Worm (Caenorhabditis elegans) whole organism, late embryonic: ENCODE data around the gene T19D2.3.

Source experiments
- C38D4.7 ChIP-seq: fragments of 200-800 bp; sonication (Bioruptor generic); optimal IDR thresholded peaks from 2 replicates; lab custom pipeline; 2018; ENCODE audit warnings: mild to moderate bottlenecking, missing genetic modification characterization, moderate library complexity, missing compliant biosample characterization
- F13H6.1 ChIP-seq: sonication (generic microtip); optimal IDR thresholded peaks from 2 replicates; lab custom pipeline; 2016; ENCODE audit warnings: missing genetic modification characterization, missing compliant biosample characterization
- T23F11.4 ChIP-seq: fragments of 200-800 bp; sonication (Bioruptor generic); optimal IDR thresholded peaks from 2 replicates; lab custom pipeline; 2018; ENCODE audit warnings: mild to moderate bottlenecking, missing genetic modification characterization, missing compliant biosample characterization
- Y22D7AL.16 ChIP-seq: sonication (generic microtip); optimal IDR thresholded peaks from 2 replicates; lab custom pipeline; 2016; ENCODE audit warnings: missing genetic modification characterization, missing compliant biosample characterization
- ceh-18 ChIP-seq: sonication (generic microtip); optimal IDR thresholded peaks from 2 replicates; lab custom pipeline; 2016; ENCODE audit warnings: missing genetic modification characterization, missing compliant biosample characterization
- ceh-19 ChIP-seq: fragments of 200-800 bp; sonication (Bioruptor generic); optimal IDR thresholded peaks from 2 replicates; lab custom pipeline; 2018; ENCODE audit warnings: mild to moderate bottlenecking, missing genetic modification characterization, missing compliant biosample characterization
- ceh-2 ChIP-seq: sonication (generic microtip); optimal IDR thresholded peaks from 2 replicates; lab custom pipeline; 2016; ENCODE audit warnings: missing genotype, missing genetic modification characterization, missing compliant biosample characterization
- ceh-24 ChIP-seq: sonication (generic microtip); optimal IDR thresholded peaks from 2 replicates; lab custom pipeline; 2016; ENCODE audit warnings: mild to moderate bottlenecking, missing genetic modification characterization, missing compliant biosample characterization
- ceh-30 ChIP-seq: fragments of 150-350 bp; optimal IDR thresholded peaks from 2 replicates; lab custom pipeline; 2014; ENCODE audit warnings: missing biosample characterization, missing genetic modification characterization
- ceh-34 ChIP-seq: sonication (generic microtip); optimal IDR thresholded peaks from 2 replicates; lab custom pipeline; 2016; ENCODE audit warnings: mild to moderate bottlenecking, missing genetic modification characterization, missing compliant biosample characterization
- ceh-48 ChIP-seq: sonication (generic microtip); optimal IDR thresholded peaks from 2 replicates; lab custom pipeline; 2016; ENCODE audit warnings: missing genetic modification characterization, inconsistent platforms, missing compliant biosample characterization
- dmd-4 ChIP-seq: sonication (generic microtip); optimal IDR thresholded peaks from 2 replicates; lab custom pipeline; 2016; ENCODE audit warnings: borderline replicate concordance, missing genetic modification characterization, missing compliant biosample characterization
- dve-1 ChIP-seq: sonication (generic microtip); optimal IDR thresholded peaks from 2 replicates; lab custom pipeline; 2017; ENCODE audit warnings: antibody characterized with exemption, mild to moderate bottlenecking, missing genetic modification characterization, missing compliant biosample characterization
- elt-2 ChIP-seq: sonication (generic microtip); optimal IDR thresholded peaks from 2 replicates; lab custom pipeline; 2016; ENCODE audit warnings: missing genetic modification reagents, missing genetic modification characterization, missing compliant biosample characterization
- elt-4 ChIP-seq: sonication (generic microtip); optimal IDR thresholded peaks from 2 replicates; lab custom pipeline; 2016; ENCODE audit warnings: missing genetic modification characterization, missing compliant biosample characterization
- ets-4 ChIP-seq: sonication (generic microtip); optimal IDR thresholded peaks from 2 replicates; lab custom pipeline; 2016; ENCODE audit warnings: missing genetic modification characterization, missing compliant biosample characterization
- eyg-1 ChIP-seq: sonication (generic microtip); optimal IDR thresholded peaks from 2 replicates; lab custom pipeline; 2016; ENCODE audit warnings: missing genotype, missing genetic modification characterization, missing compliant biosample characterization
- hlh-13 ChIP-seq: fragments of 200-800 bp; sonication (Bioruptor generic); optimal IDR thresholded peaks from 2 replicates; lab custom pipeline; 2018; ENCODE audit warnings: mild to moderate bottlenecking, missing genetic modification characterization, missing compliant biosample characterization
- hlh-15 ChIP-seq: sonication (generic microtip); optimal IDR thresholded peaks from 2 replicates; lab custom pipeline; 2016; ENCODE audit warnings: missing genetic modification characterization, missing compliant biosample characterization
- hlh-6 ChIP-seq: sonication (generic microtip); optimal IDR thresholded peaks from 2 replicates; lab custom pipeline; 2016; ENCODE audit warnings: missing genotype, missing genetic modification characterization, missing compliant biosample characterization
- hlh-8 ChIP-seq: sonication (generic microtip); optimal IDR thresholded peaks from 2 replicates; lab custom pipeline; 2016; ENCODE audit warnings: missing genotype, missing genetic modification characterization, missing compliant biosample characterization
- madf-2 ChIP-seq: sonication (generic microtip); optimal IDR thresholded peaks from 2 replicates; lab custom pipeline; 2017; ENCODE audit warnings: missing genetic modification characterization, missing compliant biosample characterization
- nfya-1 ChIP-seq: sonication (generic microtip); optimal IDR thresholded peaks from 2 replicates; lab custom pipeline; 2017; ENCODE audit warnings: missing genetic modification characterization, mild to moderate bottlenecking, missing compliant biosample characterization, antibody characterized with exemption, moderate library complexity
- nhr-11 ChIP-seq: fragments of 150-350 bp; optimal IDR thresholded peaks from 2 replicates; lab custom pipeline; 2014; ENCODE audit warnings: missing biosample characterization, missing genetic modification characterization
- pat-9 ChIP-seq: fragments of 200-800 bp; sonication (Bioruptor generic); optimal IDR thresholded peaks from 2 replicates; lab custom pipeline; 2018; ENCODE audit warnings: mild to moderate bottlenecking, missing genetic modification characterization, moderate library complexity, missing compliant biosample characterization
- pqm-1 ChIP-seq: sonication (generic microtip); optimal IDR thresholded peaks from 2 replicates; lab custom pipeline; 2016; ENCODE audit warnings: missing genetic modification characterization, missing compliant biosample characterization
- sdc-2 ChIP-seq: sonication (generic microtip); optimal IDR thresholded peaks from 2 replicates; lab custom pipeline; 2016; ENCODE audit warnings: missing genotype, missing genetic modification characterization, missing compliant biosample characterization
- sox-2 ChIP-seq: fragments of 200-800 bp; sonication (Bioruptor generic); IDR thresholded peaks from 2 replicates; pipeline ENCODE4 v1.3.6; 2022; ENCODE audit warnings: missing genetic modification reagents, missing genetic modification characterization, missing compliant biosample characterization
- sox-4 ChIP-seq: sonication (generic microtip); optimal IDR thresholded peaks from 2 replicates; lab custom pipeline; 2017; ENCODE audit warnings: mild to moderate bottlenecking, missing genetic modification characterization, inconsistent platforms, missing compliant biosample characterization
- syd-9 ChIP-seq: sonication (generic microtip); optimal IDR thresholded peaks from 2 replicates; lab custom pipeline; 2016; ENCODE audit warnings: mild to moderate bottlenecking, missing genetic modification characterization, moderate library complexity, missing compliant biosample characterization
- tbx-7 ChIP-seq: sonication (generic microtip); optimal IDR thresholded peaks from 2 replicates; lab custom pipeline; 2016; ENCODE audit warnings: missing genotype, missing genetic modification characterization, missing compliant biosample characterization
- ttx-3 ChIP-seq: sonication (generic microtip); optimal IDR thresholded peaks from 2 replicates; lab custom pipeline; 2016; ENCODE audit warnings: missing genetic modification reagents, missing genetic modification characterization, missing compliant biosample characterization
- unc-86 ChIP-seq: sonication (generic microtip); optimal IDR thresholded peaks from 2 replicates; lab custom pipeline; 2016; ENCODE audit warnings: missing genetic modification characterization, missing compliant biosample characterization
- zip-5 ChIP-seq: sonication (generic microtip); optimal IDR thresholded peaks from 2 replicates; lab custom pipeline; 2016; ENCODE audit warnings: missing genetic modification characterization, missing compliant biosample characterization

T19D2.3 gene

ce11 chrX:3914273-3914672 lies 24.8 kb upstream of the T19D2.3 start (continued):
- TF ChIP-seq ets-4 (tag; lab: Kevin White, UChicago) (no peak), hlh-15 (tag; lab: Kevin White, UChicago) (no peak), sdc-2 (tag; lab: Kevin White, UChicago) (peak; percentile 74), ttx-3 (tag; lab: Kevin White, UChicago) (peak; percentile 53), syd-9 (tag; lab: Kevin White, UChicago) (peak; percentile 17), T23F11.4 (no peak), dmd-4 (no peak)

- TF ChIP-seq ceh-34 (tag; lab: Kevin White, UChicago) (no peak), dve-1 (tag; lab: Kevin White, UChicago) (no peak), elt-2 (no peak), pqm-1 (tag; lab: Kevin White, UChicago) (no peak), elt-4 (tag; lab: Kevin White, UChicago) (no peak)
Observed at ce11 chrX:3915748-3916147, 23.3 kb upstream of the T19D2.3 start, which contains the start of gene idpp-9. Gene idpp-9, minus strand, starts transcription at chrX:3915848.

- no peak for TF ChIP-seq unc-86 (tag; lab: Kevin White, UChicago)
- no peak for TF ChIP-seq syd-9 (tag; lab: Kevin White, UChicago)
- no peak for TF ChIP-seq ceh-48 (tag; lab: Kevin White, UChicago)
Observed at ce11 chrX:3917013-3917412, 22.0 kb upstream of the T19D2.3 start, which contains the start of gene T22B2.3. Gene T22B2.3, plus strand, starts transcription at chrX:3917313.

- TF ChIP-seq pat-9 (tag; lab: Kevin White, UChicago) (no peak), sdc-2 (tag; lab: Kevin White, UChicago) (peak; percentile 64), zip-5 (tag; lab: Kevin White, UChicago) (no peak), dve-1 (tag; lab: Kevin White, UChicago) (no peak)
- TF ChIP-seq, all 69 proteins: peak for 1
Observed at ce11 chrX:3918182-3918581, 20.9 kb upstream of the T19D2.3 start.

ce11 chrX:3919689-3920088 lies 19.4 kb upstream of the T19D2.3 start:
- TF ChIP-seq ceh-2 (tag; lab: Kevin White, UChicago): no peak
- no peak for TF ChIP-seq elt-2
- TF ChIP-seq hlh-13 (GFP tag; lab: Kevin White, UChicago): no peak
- TF ChIP-seq C38D4.7 (GFP tag; lab: Kevin White, UChicago): no peak
- no peak for TF ChIP-seq Y22D7AL.16
- TF ChIP-seq pat-9 (tag; lab: Kevin White, UChicago): no peak
- TF ChIP-seq F13H6.1: no peak
- no peak for TF ChIP-seq ceh-18 (tag; lab: Kevin White, UChicago)
- no peak for TF ChIP-seq dmd-4
- no peak for TF ChIP-seq sox-4 (tag; lab: Kevin White, UChicago)
- TF ChIP-seq sox-2: no peak
- TF ChIP-seq madf-2: no peak
- TF ChIP-seq ceh-19: no peak
- no peak for TF ChIP-seq hlh-8
- TF ChIP-seq ttx-3 (tag; lab: Kevin White, UChicago): no peak
- TF ChIP-seq sdc-2 (tag; lab: Kevin White, UChicago): no peak
- no peak for TF ChIP-seq nfya-1
- no peak for TF ChIP-seq eyg-1 (tag; lab: Kevin White, UChicago)

ce11 chrX:3920101-3920500 lies 18.9 kb upstream of the T19D2.3 start, which contains the start of gene T22B2.2:
Gene T22B2.2, plus strand, starts transcription at chrX:3920401.
- TF ChIP-seq zip-5 (tag; lab: Kevin White, UChicago): no peak
- TF ChIP-seq ceh-2 (tag; lab: Kevin White, UChicago): no peak
- no peak for TF ChIP-seq tbx-7 (tag; lab: Kevin White, UChicago)
- no peak for TF ChIP-seq sox-4 (tag; lab: Kevin White, UChicago)
- no peak for TF ChIP-seq ceh-30 (tag; lab: Kevin White, UChicago)
- TF ChIP-seq elt-4 (tag; lab: Kevin White, UChicago): no peak
- TF ChIP-seq hlh-6 (tag; lab: Kevin White, UChicago): no peak
- TF ChIP-seq nhr-11 (tag; lab: Kevin White, UChicago): no peak
- TF ChIP-seq Y22D7AL.16: no peak
- TF ChIP-seq ceh-24: no peak
- no peak for TF ChIP-seq hlh-15 (tag; lab: Kevin White, UChicago)
- no peak for TF ChIP-seq syd-9 (tag; lab: Kevin White, UChicago)
